Worm (Caenorhabditis elegans) whole organism, early embryonic: ENCODE results near the gene fubl-1.

Source experiments
- F13C5.2 ChIP-seq: sonication (generic microtip); optimal IDR thresholded peaks from 2 replicates; lab custom pipeline; 2017; ENCODE audit warnings: mild to moderate bottlenecking, missing genetic modification characterization, inconsistent platforms, missing compliant biosample characterization
- aly-1 ChIP-seq: sonication (generic microtip); optimal IDR thresholded peaks from 2 replicates; lab custom pipeline; 2016; ENCODE audit warnings: missing genetic modification characterization, missing compliant biosample characterization
- ama-1 ChIP-seq: fragments of 150-350 bp; optimal IDR thresholded peaks from 2 replicates; lab custom pipeline; 2014
- ceh-36 ChIP-seq: sonication (generic microtip); optimal IDR thresholded peaks from 2 replicates; lab custom pipeline; 2016; ENCODE audit warnings: missing genetic modification characterization, inconsistent platforms, missing compliant biosample characterization
- ets-7 ChIP-seq: sonication (generic microtip); optimal IDR thresholded peaks from 2 replicates; lab custom pipeline; 2016; ENCODE audit warnings: missing genotype, missing genetic modification characterization, missing compliant biosample characterization
- scrt-1 ChIP-seq: fragments of 200-800 bp; sonication (Bioruptor generic); IDR thresholded peaks from 2 replicates; pipeline ENCODE4 v1.3.6; 2022; ENCODE audit warnings: missing genetic modification characterization, missing compliant biosample characterization
- sea-1 ChIP-seq: fragments of 200-800 bp; sonication (Bioruptor generic); conservative IDR thresholded peaks from 2 replicates; pipeline ENCODE4 v1.3.6; 2022; ENCODE audit warnings: missing genetic modification characterization, missing compliant biosample characterization
- tra-4 ChIP-seq: sonication (generic microtip); optimal IDR thresholded peaks from 2 replicates; lab custom pipeline; 2017; ENCODE audit warnings: missing genetic modification characterization, missing compliant biosample characterization

- TF ChIP-seq ama-1 (lab: Kevin White, UChicago) = no peak
- TF ChIP-seq scrt-1 (GFP tag; lab: Robert Waterston, UW) = no peak
- no peak for TF ChIP-seq F13C5.2 (tag; lab: Kevin White, UChicago)
- TF ChIP-seq ets-7 = no peak
- no peak for TF ChIP-seq aly-1 (tag; lab: Kevin White, UChicago)
- no peak for TF ChIP-seq sea-1
- TF ChIP-seq tra-4 (tag; lab: Kevin White, UChicago) = no peak
- no peak for TF ChIP-seq ceh-36
These were observed 13.1 kb downstream of the fubl-1 start, which contains the start of gene daf-36 for ce11 chrV:10225610-10226009.
